Worm (Caenorhabditis elegans) whole organism, mixed stage, embryonic: ENCODE measurements around the gene osm-11.

Source experiments
- M03D4.4 ChIP-seq: sonication (generic microtip); optimal IDR thresholded peaks from 2 replicates; lab custom pipeline; 2017; ENCODE audit warnings: mild to moderate bottlenecking, missing genetic modification characterization, missing compliant biosample characterization
- bed-3 ChIP-seq: fragments of 200-800 bp; sonication (Bioruptor generic); optimal IDR thresholded peaks from 3 replicates; lab custom pipeline; 2018; ENCODE audit warnings: mild to moderate bottlenecking, missing genetic modification characterization, moderate library complexity, missing compliant biosample characterization
- blmp-1 ChIP-seq: fragments of 150-350 bp; optimal IDR thresholded peaks from 2 replicates; lab custom pipeline; 2014; ENCODE audit warnings: missing biosample characterization, missing genetic modification characterization
- ceh-39 ChIP-seq: fragments of 150-350 bp; optimal IDR thresholded peaks from 2 replicates; lab custom pipeline; 2014; ENCODE audit warnings: missing biosample characterization, missing genetic modification characterization
- ceh-43 ChIP-seq: fragments of 200-800 bp; sonication (Bioruptor generic); optimal IDR thresholded peaks from 2 replicates; lab custom pipeline; 2018; ENCODE audit warnings: mild to moderate bottlenecking, missing genetic modification characterization, moderate library complexity, missing compliant biosample characterization
- ceh-83 ChIP-seq: fragments of 200-800 bp; sonication (Bioruptor generic); optimal IDR thresholded peaks from 2 replicates; lab custom pipeline; 2018; ENCODE audit warnings: mild to moderate bottlenecking, missing genetic modification characterization, missing compliant biosample characterization
- ces-1 ChIP-seq: fragments of 150-350 bp; optimal IDR thresholded peaks from 2 replicates; lab custom pipeline; 2014; ENCODE audit warnings: missing biosample characterization, missing genetic modification reagents, missing genetic modification characterization
- cnd-1 ChIP-seq: fragments of 200-800 bp; sonication (Bioruptor generic); optimal IDR thresholded peaks from 2 replicates; lab custom pipeline; 2018; ENCODE audit warnings: mild to moderate bottlenecking, missing genetic modification characterization, missing compliant biosample characterization
- drap-1 ChIP-seq: fragments of 200-800 bp; sonication (Bioruptor generic); optimal IDR thresholded peaks from 3 replicates; lab custom pipeline; 2018; ENCODE audit warnings: mild to moderate bottlenecking, missing genetic modification characterization, missing compliant biosample characterization
- elt-1 ChIP-seq: sonication (generic microtip); optimal IDR thresholded peaks from 2 replicates; lab custom pipeline; 2017; ENCODE audit warnings: missing genetic modification characterization, mild to moderate bottlenecking, missing compliant biosample characterization, antibody characterized with exemption, moderate library complexity, borderline replicate concordance; ENCODE audit not compliant: insufficient read depth
- elt-3 ChIP-seq: fragments of 150-350 bp; optimal IDR thresholded peaks from 2 replicates; lab custom pipeline; 2014; ENCODE audit warnings: missing biosample characterization, missing genetic modification characterization
- flh-1 ChIP-seq: fragments of 200-800 bp; sonication (Bioruptor generic); optimal IDR thresholded peaks from 2 replicates; lab custom pipeline; 2018; ENCODE audit warnings: mild to moderate bottlenecking, missing genetic modification characterization, moderate library complexity, missing compliant biosample characterization
- ham-2 ChIP-seq: fragments of 200-800 bp; sonication (Bioruptor generic); optimal IDR thresholded peaks from 2 replicates; lab custom pipeline; 2018; ENCODE audit warnings: mild to moderate bottlenecking, missing genetic modification characterization, missing compliant biosample characterization
- hlh-1 ChIP-seq: fragments of 150-350 bp; optimal IDR thresholded peaks from 2 replicates; lab custom pipeline; 2014; ENCODE audit warnings: missing biosample characterization, missing genetic modification reagents, missing genetic modification characterization
- lin-13 ChIP-seq: fragments of 150-350 bp; optimal IDR thresholded peaks from 2 replicates; lab custom pipeline; 2014; ENCODE audit warnings: missing biosample characterization, missing genetic modification characterization
- lin-32 ChIP-seq: fragments of 200-800 bp; sonication (Bioruptor generic); optimal IDR thresholded peaks from 2 replicates; lab custom pipeline; 2018; ENCODE audit warnings: mild to moderate bottlenecking, missing genetic modification characterization, missing compliant biosample characterization
- lsy-2 ChIP-seq: fragments of 150-350 bp; optimal IDR thresholded peaks from 2 replicates; lab custom pipeline; 2014; ENCODE audit warnings: missing biosample characterization, missing genetic modification characterization
- mab-5 ChIP-seq: fragments of 150-350 bp; optimal IDR thresholded peaks from 2 replicates; lab custom pipeline; 2014; ENCODE audit warnings: missing biosample characterization, missing genetic modification characterization
- mep-1 ChIP-seq: fragments of 150-350 bp; optimal IDR thresholded peaks from 2 replicates; lab custom pipeline; 2017; ENCODE audit warnings: missing biosample characterization, missing genetic modification reagents, missing genetic modification characterization, inconsistent platforms
- mls-2 ChIP-seq: sonication (generic microtip); optimal IDR thresholded peaks from 2 replicates; lab custom pipeline; 2016; ENCODE audit warnings: mild to moderate bottlenecking, missing genetic modification characterization, moderate library complexity, missing compliant biosample characterization
- nhr-12 ChIP-seq: fragments of 150-350 bp; optimal IDR thresholded peaks from 2 replicates; lab custom pipeline; 2014; ENCODE audit warnings: missing biosample characterization, missing genetic modification characterization
- nhr-2 ChIP-seq: fragments of 150-350 bp; optimal IDR thresholded peaks from 2 replicates; lab custom pipeline; 2014; ENCODE audit warnings: missing biosample characterization, missing genetic modification characterization
- nhr-237 ChIP-seq: fragments of 150-350 bp; optimal IDR thresholded peaks from 2 replicates; lab custom pipeline; 2014; ENCODE audit warnings: missing biosample characterization, missing genetic modification characterization
- nhr-28 ChIP-seq: fragments of 150-350 bp; optimal IDR thresholded peaks from 2 replicates; lab custom pipeline; 2014; ENCODE audit warnings: missing biosample characterization, missing genetic modification characterization
- nhr-76 ChIP-seq: sonication (generic microtip); optimal IDR thresholded peaks from 2 replicates; lab custom pipeline; 2017; ENCODE audit warnings: missing biosample characterization, missing genetic modification characterization
- pha-4 ChIP-seq: fragments of 150-350 bp; optimal IDR thresholded peaks from 2 replicates; lab custom pipeline; 2018; ENCODE audit warnings: missing biosample characterization, missing genetic modification reagents, missing genetic modification characterization
- sem-2 ChIP-seq: fragments of 200-800 bp; sonication (Bioruptor generic); optimal IDR thresholded peaks from 2 replicates; lab custom pipeline; 2018; ENCODE audit warnings: mild to moderate bottlenecking, missing genetic modification characterization, missing compliant biosample characterization
- snpc-4 ChIP-seq: fragments of 150-350 bp; optimal IDR thresholded peaks from 2 replicates; lab custom pipeline; 2014; ENCODE audit warnings: missing biosample characterization, missing genetic modification characterization
- sptf-1 ChIP-seq: sonication (generic microtip); optimal IDR thresholded peaks from 2 replicates; lab custom pipeline; 2017; ENCODE audit warnings: mild to moderate bottlenecking, missing genetic modification characterization, moderate library complexity, missing compliant biosample characterization
- tbx-8 ChIP-seq: fragments of 200-800 bp; sonication (Bioruptor generic); optimal IDR thresholded peaks from 2 replicates; lab custom pipeline; 2018; ENCODE audit warnings: mild to moderate bottlenecking, missing genetic modification characterization, moderate library complexity, missing compliant biosample characterization
- unc-120 ChIP-seq: sonication (generic microtip); optimal IDR thresholded peaks from 2 replicates; lab custom pipeline; 2017; ENCODE audit warnings: missing genetic modification characterization, missing compliant biosample characterization; ENCODE audit not compliant: poor library complexity, severe bottlenecking
- unc-39 ChIP-seq: fragments of 150-350 bp; optimal IDR thresholded peaks from 2 replicates; lab custom pipeline; 2014; ENCODE audit warnings: missing biosample characterization, missing genetic modification characterization
- unc-62 ChIP-seq: fragments of 150-350 bp; optimal IDR thresholded peaks from 2 replicates; lab custom pipeline; 2014; ENCODE audit warnings: missing biosample characterization, missing genetic modification reagents, missing genetic modification characterization
- zip-8 ChIP-seq: fragments of 150-350 bp; optimal IDR thresholded peaks from 2 replicates; lab custom pipeline; 2014; ENCODE audit warnings: missing biosample characterization, missing genetic modification characterization
- ztf-11 ChIP-seq: fragments of 150-350 bp; optimal IDR thresholded peaks from 2 replicates; lab custom pipeline; 2014; ENCODE audit warnings: missing biosample characterization, missing genetic modification characterization

The osm-11 gene

ce11 chrX:17456536-17457165, 35.3 kb upstream of the osm-11 start, which contains the start of gene mlc-2:
Gene mlc-2 (minus strand): TSS chrX:17456586.
- TF ChIP-seq M03D4.4 (tag; lab: Kevin White, UChicago) (peak; percentile 51), hlh-1 (tag; lab: Kevin White, UChicago) (peak; percentile 72), unc-120 (tag; lab: Kevin White, UChicago) (peak; percentile 97), nhr-28 (tag; lab: Kevin White, UChicago) (no peak), unc-62 (GFP tag; lab: Kevin White, UChicago) (peak; percentile 37), unc-39 (no peak)

- TF ChIP-seq ceh-43 (peak; percentile 14), ces-1 (GFP tag; lab: Kevin White, UChicago) (peak; percentile 57), lin-32 (GFP tag; lab: Kevin White, UChicago) (no peak), nhr-28 (tag; lab: Kevin White, UChicago) (no peak), nhr-12 (tag; lab: Kevin White, UChicago) (no peak), pha-4 (tag; lab: Kevin White, UChicago) (peak; percentile 66), mep-1 (peak; percentile 69), nhr-237 (tag; lab: Kevin White, UChicago) (no peak), nhr-2 (tag; lab: Kevin White, UChicago) (no peak), unc-120 (tag; lab: Kevin White, UChicago) (peak; percentile 16), cnd-1 (tag; lab: Kevin White, UChicago) (no peak), flh-1 (GFP tag; lab: Kevin White, UChicago) (no peak), bed-3 (GFP tag; lab: Kevin White, UChicago) (no peak), snpc-4 (no peak), sptf-1 (peak; percentile 59), tbx-8 (GFP tag; lab: Kevin White, UChicago) (no peak), sem-2 (GFP tag; lab: Kevin White, UChicago) (no peak), lin-13 (tag; lab: Kevin White, UChicago) (peak; percentile 57), ztf-11 (no peak), mab-5 (tag; lab: Kevin White, UChicago) (no peak), blmp-1 (tag; lab: Kevin White, UChicago) (no peak), ham-2 (peak; percentile 60), M03D4.4 (tag; lab: Kevin White, UChicago) (no peak), ceh-83 (no peak), zip-8 (tag; lab: Kevin White, UChicago) (no peak), drap-1 (GFP tag; lab: Kevin White, UChicago) (peak; percentile 1), mls-2 (tag; lab: Kevin White, UChicago) (peak; percentile 39), nhr-76 (no peak), hlh-1 (tag; lab: Kevin White, UChicago) (peak; percentile 70), ceh-39 (tag; lab: Kevin White, UChicago) (no peak), elt-1 (no peak), unc-39 (no peak), lsy-2 (tag; lab: Kevin White, UChicago) (peak; percentile 58), elt-3 (no peak), unc-62 (GFP tag; lab: Kevin White, UChicago) (no peak)
- TF ChIP-seq, all 35 proteins: peak for 12
Measured at ce11 chrX:17451410-17451809, 30.0 kb upstream of the osm-11 start, which contains the start of gene C36E6.2. Gene C36E6.2 (plus strand): TSS chrX:17451670.

- TF ChIP-seq ceh-43 = no peak
- TF ChIP-seq mep-1 = no peak
- TF ChIP-seq lin-32 (GFP tag; lab: Kevin White, UChicago) = no peak
- no peak for TF ChIP-seq tbx-8 (GFP tag; lab: Kevin White, UChicago)
- TF ChIP-seq cnd-1 (tag; lab: Kevin White, UChicago) = no peak
- TF ChIP-seq zip-8 (tag; lab: Kevin White, UChicago) = no peak
- TF ChIP-seq snpc-4 = no peak
- no peak for TF ChIP-seq elt-1
- TF ChIP-seq ceh-83 = no peak
- TF ChIP-seq unc-62 (GFP tag; lab: Kevin White, UChicago) = no peak
- TF ChIP-seq unc-120 (tag; lab: Kevin White, UChicago) = no peak
- TF ChIP-seq ceh-39 (tag; lab: Kevin White, UChicago) = no peak
- no peak for TF ChIP-seq ham-2
- TF ChIP-seq pha-4 (tag; lab: Kevin White, UChicago) = no peak
- TF ChIP-seq sem-2 (GFP tag; lab: Kevin White, UChicago) = no peak
- no peak for TF ChIP-seq sptf-1
- TF ChIP-seq nhr-76 = no peak
- no peak for TF ChIP-seq nhr-12 (tag; lab: Kevin White, UChicago)
- TF ChIP-seq mab-5 (tag; lab: Kevin White, UChicago) = no peak
- TF ChIP-seq, all 35 proteins: peak for 0
Measured at ce11 chrX:17438386-17438785, 17.0 kb upstream of the osm-11 start, which contains the start of gene C36E6.8. Gene C36E6.8 (plus strand): TSS chrX:17438686.
